Fruit fly (Drosophila melanogaster): Measurements from ENCODE around the gene CG17376.

The CG17376 gene

dm6 chr2L:6799551-6799950 is 1.1 kb downstream of the CG17376 start:
- TF ChIP-seq CG11902 (GFP tag; optimal IDR thresholded peaks at IDR 0.05) (no peak), CG4318 (GFP tag; optimal IDR thresholded peaks at IDR 0.05) (no peak), CG6854 (GFP tag; optimal IDR thresholded peaks at IDR 0.05) (no peak), Sox102F (GFP tag; optimal IDR thresholded peaks at IDR 0.05) (no peak), Hr4 (GFP tag; optimal IDR thresholded peaks at IDR 0.05) (no peak)

DNA sequence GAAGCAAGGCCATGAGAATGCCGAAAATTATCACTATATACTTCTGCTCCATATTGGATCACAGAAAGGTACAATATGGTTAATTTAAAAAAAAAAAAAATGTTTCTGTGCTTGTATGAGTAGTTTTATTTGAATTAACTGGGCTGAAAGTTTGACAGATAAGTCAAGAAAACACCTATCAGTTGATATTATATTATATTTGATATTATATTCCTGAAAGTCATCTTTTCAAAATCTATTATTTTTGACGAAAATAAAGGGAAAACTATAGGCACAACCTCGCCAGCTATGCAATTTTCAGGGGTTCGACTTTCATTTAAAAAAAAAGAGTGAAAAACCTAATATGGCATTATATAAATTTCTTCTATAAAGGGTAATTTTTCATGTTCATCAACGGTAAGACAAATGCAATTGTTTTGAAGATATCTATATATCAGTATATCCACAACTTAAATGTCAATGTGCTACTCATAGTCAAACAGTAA is 1.9 kb downstream of the CG17376 start, which contains the start of the genes nrv2 and CG43610:
nrv2 (minus strand) TSS at position 101 of the 485 bp plus-strand sequence.
CG43610 (plus strand) TSS at position 435 of the 485 bp plus-strand sequence.
- TF ChIP-seq ss (GFP tag; optimal IDR thresholded peaks at IDR 0.05) (no peak), achi (GFP tag; optimal IDR thresholded peaks at IDR 0.05) (no peak), CG8119 (GFP tag; IDR thresholded peaks at IDR 0.05) (no peak), Hr38 (GFP tag; optimal IDR thresholded peaks at IDR 0.05) (no peak), CG11902 (GFP tag; optimal IDR thresholded peaks at IDR 0.05) (no peak), CG34406 (GFP tag; optimal IDR thresholded peaks at IDR 0.05) (no peak), CG10631 (GFP tag; optimal IDR thresholded peaks at IDR 0.05) (no peak), CG31627 (GFP tag; optimal IDR thresholded peaks at IDR 0.05) (no peak), salr (GFP tag; optimal IDR thresholded peaks at IDR 0.05) (no peak), CG3032 (tag; optimal IDR thresholded peaks at IDR 0.05) (no peak), svp (GFP tag) (no peak), CG6163 (GFP tag; IDR thresholded peaks at IDR 0.05) (no peak), CG6276 (GFP tag; optimal IDR thresholded peaks at IDR 0.05) (no peak)

- TF ChIP-seq pdm3 (GFP tag; optimal IDR thresholded peaks at IDR 0.05): peak; percentile 5
- no peak for TF ChIP-seq Met (GFP tag; optimal IDR thresholded peaks at IDR 0.05)
- TF ChIP-seq cyc (GFP tag; optimal IDR thresholded peaks at IDR 0.05): peak; percentile 21
- no peak for TF ChIP-seq CG16779 (tag; optimal IDR thresholded peaks at IDR 0.05)
- no peak for TF ChIP-seq acj6 (GFP tag; optimal IDR thresholded peaks at IDR 0.05)
- TF ChIP-seq lz (GFP tag; optimal IDR thresholded peaks at IDR 0.05): peak; percentile 36
- peak; percentile 43 for TF ChIP-seq Hr39 (GFP tag; optimal IDR thresholded peaks at IDR 0.05)
- no peak for TF ChIP-seq CG34406 (GFP tag; optimal IDR thresholded peaks at IDR 0.05)
- peak; percentile 12 for TF ChIP-seq fkh (GFP tag; optimal IDR thresholded peaks at IDR 0.05)
- no peak for TF ChIP-seq spab (GFP tag; optimal IDR thresholded peaks at IDR 0.05)
- TF ChIP-seq CG9139 (GFP tag; optimal IDR thresholded peaks at IDR 0.05): no peak
- TF ChIP-seq CG6854 (GFP tag; optimal IDR thresholded peaks at IDR 0.05): no peak
- TF ChIP-seq eg (GFP tag; IDR thresholded peaks at IDR 0.05): no peak
- peak; percentile 11 for TF ChIP-seq Ets21C (GFP tag; optimal IDR thresholded peaks at IDR 0.05)
- TF ChIP-seq net (GFP tag; optimal IDR thresholded peaks at IDR 0.05): no peak
- TF ChIP-seq CG11294 (GFP tag; IDR thresholded peaks at IDR 0.05): no peak
- TF ChIP-seq Ets96B (tag; optimal IDR thresholded peaks at IDR 0.05): no peak
- no peak for TF ChIP-seq Hr4 (GFP tag; optimal IDR thresholded peaks at IDR 0.05)
- no peak for TF ChIP-seq salr (GFP tag; optimal IDR thresholded peaks at IDR 0.05)
- peak; percentile 41 for TF ChIP-seq esn (GFP tag; optimal IDR thresholded peaks at IDR 0.05)
- peak; percentile 51 for TF ChIP-seq CG31627 (GFP tag; optimal IDR thresholded peaks at IDR 0.05)
- no peak for TF ChIP-seq CG6163 (GFP tag; IDR thresholded peaks at IDR 0.05)
- TF ChIP-seq fd59A (GFP tag; optimal IDR thresholded peaks at IDR 0.05): no peak
- peak; percentile 38 for TF ChIP-seq Sox14 (GFP tag; optimal IDR thresholded peaks at IDR 0.05)
- TF ChIP-seq CG32006 (GFP tag; optimal IDR thresholded peaks at IDR 0.05): no peak
- peak; percentile 1 for TF ChIP-seq Smox (GFP tag; optimal IDR thresholded peaks at IDR 0.05)
Observed at dm6 chr2L:6797408-6797807, 3.3 kb downstream of the CG17376 start.
